Fruit fly (Drosophila melanogaster) Kc167 (cell line): ENCODE measurements around the gene CG43092.

ENCODE experiments used
- Myc ChIP-seq: fragments of >200 bp; optimal IDR thresholded peaks from 2 replicates; lab custom pipeline; 2017; ENCODE audit warnings: missing external identifiers
- Sin3A ChIP-seq: fragments of >200 bp; optimal IDR thresholded peaks from 2 replicates; lab custom pipeline; 2018; ENCODE audit warnings: missing external identifiers
- h ChIP-seq: fragments of >200 bp; optimal IDR thresholded peaks from 3 replicates; lab custom pipeline; 2018; ENCODE audit warnings: missing external identifiers
- insv ChIP-seq: fragments of >200 bp; optimal IDR thresholded peaks from 3 replicates; lab custom pipeline; 2018; ENCODE audit warnings: missing external identifiers
- psq ChIP-seq: fragments of >200 bp; optimal IDR thresholded peaks from 2 replicates; lab custom pipeline; 2017; ENCODE audit warnings: missing external identifiers

DNA sequence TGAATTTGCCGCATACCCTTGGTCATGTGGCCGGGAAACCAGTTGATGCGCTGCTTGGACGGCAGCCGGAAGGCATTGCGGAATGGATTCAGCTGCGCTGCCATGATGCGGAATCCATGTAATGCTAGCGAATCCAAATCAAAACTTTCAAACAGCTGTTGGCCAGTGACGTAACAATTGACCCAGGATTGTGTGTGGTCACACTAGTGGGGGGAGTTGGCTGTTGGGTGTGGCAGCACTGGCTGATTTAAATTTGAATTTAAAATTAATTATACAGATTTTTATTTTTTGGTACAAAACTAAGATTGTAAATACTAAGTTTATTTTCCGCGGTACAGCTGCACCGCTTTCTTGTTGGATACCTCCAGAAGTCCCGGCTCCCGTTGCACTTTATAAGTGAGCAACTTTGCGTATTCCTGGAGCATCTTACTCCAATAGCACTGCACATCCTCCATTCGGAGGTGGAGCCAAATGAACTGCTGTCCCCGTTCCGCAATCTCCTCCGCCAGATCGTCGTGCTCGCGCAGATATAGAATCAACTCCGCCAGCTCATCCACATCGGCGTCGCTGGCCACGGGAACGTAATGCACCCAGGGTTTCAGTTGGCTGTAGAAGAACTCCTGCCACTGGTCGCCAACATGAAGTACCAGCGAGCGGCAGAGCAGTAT lies 21.9 kb downstream of the CG43092 start, which contains the start of gene CG17141:
- TF ChIP-seq psq (lab: Kevin White, UChicago) = no peak
- no peak for TF ChIP-seq insv (lab: Kevin White, UChicago)
- TF ChIP-seq Myc = no peak
- no peak for TF ChIP-seq Sin3A (lab: Kevin White, UChicago)
- TF ChIP-seq h (lab: Kevin White, UChicago) = no peak
